Worm (Caenorhabditis elegans): ENCODE results near the gene str-180.

DNA sequence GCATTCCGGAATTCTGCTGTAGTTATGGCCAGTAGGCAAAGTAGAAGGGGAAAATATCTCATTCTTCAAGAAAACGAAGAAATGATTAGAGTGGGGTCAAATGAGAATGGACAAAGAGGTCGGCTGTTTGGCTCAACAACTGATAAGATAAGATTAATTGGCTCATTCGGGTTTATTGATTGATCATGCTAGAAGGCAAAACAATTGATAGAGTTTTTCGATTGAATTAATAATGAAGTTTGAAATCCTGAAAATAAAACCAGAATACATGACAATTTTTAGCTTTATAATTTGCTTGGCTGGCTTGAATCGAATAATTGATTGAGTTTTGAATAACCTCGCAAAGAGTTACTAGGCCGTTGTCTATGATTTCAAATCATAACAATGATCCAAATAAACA lies 42.4 kb downstream of the str-180 start, which contains the start of gene ppt-1:
- TF ChIP-seq nfya-1 (tag; optimal IDR thresholded peaks at IDR 0.05; ENCODE audit: insufficient read depth) (no peak), sea-2 (GFP tag; optimal IDR thresholded peaks at IDR 0.05) (no peak)

All from whole organism, L3 larva.